Fruit fly (Drosophila melanogaster) whole organism, embryonic: ENCODE results near the gene CG6790.

Experiments used
- CG10979 ChIP-seq: fragments of 200-800 bp; sonication (Bioruptor generic); optimal IDR thresholded peaks from 2 replicates; lab custom pipeline; 2018; ENCODE audit warnings: missing biosample characterization, mild to moderate bottlenecking, missing genetic modification characterization, moderate library complexity
- CG12236 ChIP-seq: fragments of 200-800 bp; sonication (Bioruptor generic); optimal IDR thresholded peaks from 2 replicates; lab custom pipeline; 2016; ENCODE audit warnings: missing biosample characterization, missing genetic modification characterization
- CG12299 ChIP-seq: fragments of 200-800 bp; sonication (Bioruptor generic); optimal IDR thresholded peaks from 2 replicates; lab custom pipeline; 2018; ENCODE audit warnings: missing biosample characterization, mild to moderate bottlenecking, missing genetic modification characterization
- CG12659 ChIP-seq: fragments of 200-800 bp; sonication (Bioruptor generic); optimal IDR thresholded peaks from 3 replicates; lab custom pipeline; 2017; ENCODE audit warnings: mild to moderate bottlenecking, missing biosample characterization, missing genetic modification reagents, missing genetic modification characterization
- CG15011 ChIP-seq: fragments of 200-800 bp; sonication (Bioruptor generic); optimal IDR thresholded peaks from 3 replicates; lab custom pipeline; 2018; ENCODE audit warnings: missing biosample characterization, mild to moderate bottlenecking, missing genetic modification characterization
- CG15601 ChIP-seq: fragments of 200-800 bp; sonication (Bioruptor generic); optimal IDR thresholded peaks from 3 replicates; lab custom pipeline; 2019; ENCODE audit warnings: missing biosample characterization, mild to moderate bottlenecking, missing genetic modification characterization, moderate library complexity
- CG18619 ChIP-seq: fragments of 200-800 bp; sonication (Bioruptor generic); optimal IDR thresholded peaks from 3 replicates; lab custom pipeline; 2017; ENCODE audit warnings: missing biosample characterization, mild to moderate bottlenecking, missing genetic modification characterization
- CG18764 ChIP-seq: fragments of 200-800 bp; sonication (Bioruptor generic); optimal IDR thresholded peaks from 3 replicates; lab custom pipeline; 2016; ENCODE audit warnings: missing biosample characterization, missing genetic modification characterization
- CG2116 ChIP-seq: fragments of 200-800 bp; sonication (Bioruptor generic); optimal IDR thresholded peaks from 3 replicates; lab custom pipeline; 2018; ENCODE audit warnings: missing biosample characterization, mild to moderate bottlenecking, missing genetic modification characterization
- CG3065 ChIP-seq: fragments of 200-800 bp; sonication (Bioruptor generic); optimal IDR thresholded peaks from 2 replicates; lab custom pipeline; 2016; ENCODE audit warnings: missing biosample characterization, missing genetic modification characterization
- CG3163 ChIP-seq: fragments of 200-800 bp; sonication (Bioruptor generic); optimal IDR thresholded peaks from 3 replicates; lab custom pipeline; 2016; ENCODE audit warnings: missing biosample characterization, missing genetic modification characterization
- CG32767 ChIP-seq: fragments of 200-800 bp; sonication (Bioruptor generic); IDR thresholded peaks from 2 replicates; pipeline ENCODE4 v1.3.6; 2022; ENCODE audit warnings: missing biosample characterization, missing genetic modification characterization
- CG3281 ChIP-seq: fragments of 200-800 bp; sonication (Bioruptor generic); optimal IDR thresholded peaks from 3 replicates; lab custom pipeline; 2017; ENCODE audit warnings: missing biosample characterization, mild to moderate bottlenecking, missing genetic modification characterization
- CG3407 ChIP-seq: fragments of 200-800 bp; sonication (Bioruptor generic); optimal IDR thresholded peaks from 2 replicates; lab custom pipeline; 2018; ENCODE audit warnings: missing biosample characterization, mild to moderate bottlenecking, missing genetic modification characterization
- CG34224 ChIP-seq: fragments of 200-800 bp; sonication (Bioruptor generic); IDR thresholded peaks from 3 replicates; pipeline ENCODE4 v1.3.6; 2022; ENCODE audit warnings: missing biosample characterization, missing genetic modification characterization; ENCODE audit not compliant: partially characterized antibody
- CG3995 ChIP-seq: fragments of 200-800 bp; sonication (Bioruptor generic); optimal IDR thresholded peaks from 3 replicates; lab custom pipeline; 2016; ENCODE audit warnings: missing biosample characterization, missing genetic modification characterization
- CG4360 ChIP-seq: fragments of 200-800 bp; sonication (Bioruptor generic); IDR thresholded peaks from 2 replicates; pipeline ENCODE4 v1.3.6; 2022; ENCODE audit warnings: missing biosample characterization, missing genetic modification characterization
- CG6175 ChIP-seq: fragments of 200-800 bp; sonication (Bioruptor generic); IDR thresholded peaks from 3 replicates; pipeline ENCODE4 v1.3.6; 2022; ENCODE audit warnings: missing biosample characterization, missing genetic modification characterization
- CG6791 ChIP-seq: fragments of 200-800 bp; sonication (Bioruptor generic); IDR thresholded peaks from 3 replicates; pipeline ENCODE4 v1.3.6; 2022; ENCODE audit warnings: missing biosample characterization, missing genetic modification characterization; ENCODE audit not compliant: partially characterized antibody
- CG8359 ChIP-seq: fragments of 200-800 bp; sonication (Bioruptor generic); optimal IDR thresholded peaks from 2 replicates; lab custom pipeline; 2017; ENCODE audit warnings: missing biosample characterization, mild to moderate bottlenecking, missing genetic modification characterization, borderline replicate concordance
- Dfd ChIP-seq, 2 experiments: fragments of >200 bp; optimal IDR thresholded peaks; 2 replicates each; lab custom pipeline; 2017; ENCODE audit warnings: missing biosample characterization in 2 of 2, missing genetic modification characterization in 2 of 2
- Dip2 ChIP-seq: fragments of 200-800 bp; sonication (Bioruptor generic); IDR thresholded peaks from 2 replicates; pipeline ENCODE4 v1.3.6; 2022; ENCODE audit warnings: missing biosample characterization, missing genetic modification characterization
- Fer3 ChIP-seq: fragments of 200-800 bp; sonication (Bioruptor generic); optimal IDR thresholded peaks from 2 replicates; lab custom pipeline; 2018; ENCODE audit warnings: missing biosample characterization, mild to moderate bottlenecking, missing genetic modification characterization, moderate library complexity
- Hmr ChIP-seq: fragments of 200-800 bp; sonication (Bioruptor generic); optimal IDR thresholded peaks from 3 replicates; lab custom pipeline; 2017; ENCODE audit warnings: mild to moderate bottlenecking, missing biosample characterization, missing genetic modification reagents, missing genetic modification characterization
- Lim3 ChIP-seq: fragments of 200-800 bp; sonication (Bioruptor generic); IDR thresholded peaks from 2 replicates; pipeline ENCODE4 v1.3.6; 2022; ENCODE audit warnings: missing biosample characterization, missing genetic modification characterization
- Nf-YB ChIP-seq: fragments of 200-800 bp; sonication (Bioruptor generic); optimal IDR thresholded peaks from 3 replicates; lab custom pipeline; 2019; ENCODE audit warnings: missing biosample characterization, mild to moderate bottlenecking, missing genetic modification characterization, moderate library complexity
- Sox102F ChIP-seq: fragments of 200-800 bp; sonication (Bioruptor generic); optimal IDR thresholded peaks from 2 replicates; lab custom pipeline; 2018; ENCODE audit warnings: missing biosample characterization, mild to moderate bottlenecking, missing genetic modification characterization, moderate library complexity
- Sry-δ ChIP-seq: fragments of 200-800 bp; sonication (Bioruptor generic); optimal IDR thresholded peaks from 2 replicates; lab custom pipeline; 2016; ENCODE audit warnings: missing biosample characterization, missing genetic modification characterization
- ac ChIP-seq: fragments of 200-800 bp; sonication (Bioruptor generic); optimal IDR thresholded peaks from 3 replicates; lab custom pipeline; 2017; ENCODE audit warnings: missing biosample characterization, mild to moderate bottlenecking, missing genetic modification characterization
- amos ChIP-seq: fragments of 200-800 bp; sonication (Bioruptor generic); IDR thresholded peaks from 2 replicates; pipeline ENCODE4 v1.3.6; 2022; ENCODE audit warnings: missing biosample characterization, missing genetic modification characterization; ENCODE audit not compliant: partially characterized antibody
- ara ChIP-seq: fragments of 200-800 bp; sonication (Bioruptor generic); IDR thresholded peaks from 2 replicates; pipeline ENCODE4 v1.3.6; 2022; ENCODE audit warnings: missing biosample characterization, missing genetic modification characterization
- ase ChIP-seq: fragments of 200-800 bp; sonication (Bioruptor generic); IDR thresholded peaks from 3 replicates; pipeline ENCODE4 v1.3.6; 2022; ENCODE audit warnings: missing biosample characterization, missing genetic modification characterization
- br ChIP-seq: fragments of >200 bp; optimal IDR thresholded peaks from 2 replicates; lab custom pipeline; 2017
- dati ChIP-seq: fragments of 200-800 bp; sonication (Bioruptor generic); IDR thresholded peaks from 2 replicates; pipeline ENCODE4 v1.3.6; 2022; ENCODE audit warnings: missing biosample characterization, missing genetic modification characterization
- disco-r ChIP-seq: fragments of 200-800 bp; sonication (Bioruptor generic); optimal IDR thresholded peaks from 2 replicates; lab custom pipeline; 2016; ENCODE audit warnings: missing biosample characterization, missing genetic modification characterization
- eyg ChIP-seq: fragments of 200-800 bp; sonication (Bioruptor generic); optimal IDR thresholded peaks from 3 replicates; lab custom pipeline; 2016; ENCODE audit warnings: missing biosample characterization, missing genetic modification characterization
- fd64A ChIP-seq: fragments of 200-800 bp; sonication (Bioruptor generic); optimal IDR thresholded peaks from 3 replicates; lab custom pipeline; 2018; ENCODE audit warnings: missing biosample characterization, mild to moderate bottlenecking, missing genetic modification characterization
- fu2 ChIP-seq: fragments of 200-800 bp; sonication (Bioruptor generic); optimal IDR thresholded peaks from 2 replicates; lab custom pipeline; 2016; ENCODE audit warnings: missing biosample characterization, missing genetic modification characterization
- grn ChIP-seq: fragments of 200-800 bp; sonication (Bioruptor generic); optimal IDR thresholded peaks from 3 replicates; lab custom pipeline; 2017; ENCODE audit warnings: missing biosample characterization, missing genetic modification characterization
- hb ChIP-seq: fragments of 200-800 bp; sonication (Bioruptor generic); IDR thresholded peaks from 3 replicates; pipeline ENCODE4 v1.3.6; 2022; ENCODE audit warnings: missing biosample characterization, missing genetic modification characterization; ENCODE audit not compliant: partially characterized antibody
- ind ChIP-seq: fragments of 200-800 bp; sonication (Bioruptor generic); optimal IDR thresholded peaks from 3 replicates; lab custom pipeline; 2016; ENCODE audit warnings: missing biosample characterization, missing genetic modification characterization
- luna ChIP-seq: fragments of 200-800 bp; sonication (Bioruptor generic); optimal IDR thresholded peaks from 2 replicates; lab custom pipeline; 2016; ENCODE audit warnings: missing biosample characterization, missing genetic modification characterization
- oc ChIP-seq: fragments of 200-800 bp; sonication (Bioruptor generic); optimal IDR thresholded peaks from 2 replicates; lab custom pipeline; 2018; ENCODE audit warnings: missing biosample characterization, mild to moderate bottlenecking, missing genetic modification characterization, moderate library complexity
- onecut ChIP-seq: fragments of 200-800 bp; sonication (Bioruptor generic); IDR thresholded peaks from 2 replicates; pipeline ENCODE4 v1.3.6; 2022; ENCODE audit warnings: missing biosample characterization, missing genetic modification characterization
- sob ChIP-seq: fragments of 200-800 bp; sonication (Bioruptor generic); IDR thresholded peaks from 2 replicates; pipeline ENCODE4 v1.3.6; 2022; ENCODE audit warnings: missing biosample characterization, missing genetic modification characterization
- stc ChIP-seq: fragments of 200-800 bp; sonication (Bioruptor generic); IDR thresholded peaks from 2 replicates; pipeline ENCODE4 v1.3.6; 2022; ENCODE audit warnings: missing biosample characterization, missing genetic modification characterization
- tap ChIP-seq: fragments of 200-800 bp; optimal IDR thresholded peaks from 3 replicates; lab custom pipeline; 2019; ENCODE audit warnings: missing biosample characterization, mild to moderate bottlenecking, missing genetic modification characterization, moderate library complexity
- wdn ChIP-seq: fragments of 200-800 bp; sonication (Bioruptor generic); IDR thresholded peaks from 2 replicates; pipeline ENCODE4 v1.3.6; 2022; ENCODE audit warnings: missing biosample characterization, missing genetic modification characterization
- zen ChIP-seq: fragments of 200-800 bp; sonication (Bioruptor generic); optimal IDR thresholded peaks from 3 replicates; lab custom pipeline; 2018; ENCODE audit warnings: missing biosample characterization, mild to moderate bottlenecking, missing genetic modification characterization, moderate library complexity
- zf30C ChIP-seq: fragments of 200-800 bp; sonication (Bioruptor generic); optimal IDR thresholded peaks from 3 replicates; lab custom pipeline; 2018; ENCODE audit warnings: missing biosample characterization, mild to moderate bottlenecking, missing genetic modification characterization

Gene CG6790

DNA sequence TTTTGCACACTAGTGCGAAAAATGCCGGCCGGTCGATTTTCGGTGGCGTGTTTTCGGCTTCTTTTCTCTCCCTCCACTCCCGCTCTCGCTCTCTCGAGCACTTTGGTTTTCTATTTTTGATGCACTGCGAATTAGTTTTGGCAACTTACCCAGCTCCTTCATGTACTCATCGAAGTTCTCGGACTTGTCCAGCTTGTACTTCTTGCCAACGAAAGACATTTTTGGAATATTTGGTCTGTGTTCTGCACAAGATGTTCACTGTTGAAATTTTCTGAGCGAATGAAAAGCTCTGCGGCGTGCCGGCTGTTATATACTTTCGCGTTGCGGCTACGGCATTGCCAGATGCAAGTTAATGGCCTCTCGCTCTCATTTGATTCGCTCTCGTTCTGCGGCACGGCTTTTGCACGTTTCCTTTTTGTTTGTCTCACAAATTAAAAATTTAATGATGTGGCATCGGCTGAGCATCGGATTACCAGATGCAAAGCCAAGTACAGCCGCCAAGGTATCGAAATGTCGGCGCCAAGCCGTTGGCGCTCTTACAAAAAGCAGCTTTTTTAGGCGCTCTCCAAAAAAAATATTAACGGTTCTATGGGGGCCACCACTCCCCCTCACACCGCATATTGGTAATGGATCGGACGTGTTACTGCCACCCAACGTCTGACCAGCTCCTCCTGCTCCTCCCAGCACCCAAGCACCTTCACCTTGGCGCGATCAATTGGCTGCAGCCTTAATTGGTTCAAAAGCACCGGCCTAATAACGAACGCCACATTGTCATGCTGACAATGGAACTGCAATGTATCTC is 11.6 kb downstream of the CG6790 start, which contains the start of the genes fabp and sea (continued):
- TF ChIP-seq CG15601 (tag; lab: Kevin White, UChicago) (no peak), stc (GFP tag; lab: Robert Waterston, UW) (no peak), ase (GFP tag; lab: Robert Waterston, UW) (no peak), zf30C (GFP tag; lab: Kevin White, UChicago) (no peak), Dip2 (GFP tag; lab: Robert Waterston, UW) (no peak), amos (GFP tag; lab: Robert Waterston, UW) (no peak; the same call in 1 of the 2 replicates), br (lab: Kevin White, UChicago) (no peak), CG32767 (GFP tag; lab: Robert Waterston, UW) (no peak), ac (GFP tag; lab: Kevin White, UChicago) (no peak), CG3995 (GFP tag; lab: Kevin White, UChicago) (no peak), CG2116 (GFP tag; lab: Kevin White, UChicago) (no peak), oc (no peak), CG6791 (0 out of 3 replicates have a peak, but pooled peaks have one; percentile 23), CG3163 (no peak), grn (GFP tag; lab: Kevin White, UChicago) (no peak), eyg (GFP tag; lab: Kevin White, UChicago) (no peak), hb (GFP tag; lab: Robert Waterston, UW) (no peak), Nf-YB (GFP tag; lab: Kevin White, UChicago) (no peak), zen (tag; lab: Kevin White, UChicago) (no peak), sob (GFP tag; lab: Robert Waterston, UW) (no peak), CG10979 (tag; lab: Kevin White, UChicago) (no peak), CG15011 (GFP tag; lab: Kevin White, UChicago) (no peak), CG8359 (GFP tag; lab: Kevin White, UChicago) (no peak), CG34224 (GFP tag; lab: Robert Waterston, UW) (peak; percentile 22; the same call in 1 of the 3 replicates), CG3407 (GFP tag; lab: Kevin White, UChicago) (no peak), Sry-δ (no peak), fu2 (GFP tag; lab: Kevin White, UChicago) (no peak), tap (tag; lab: Kevin White, UChicago) (no peak), CG3065 (GFP tag; lab: Kevin White, UChicago) (no peak), Hmr (GFP tag; lab: Kevin White, UChicago) (peak; percentile 35), Lim3 (GFP tag; lab: Robert Waterston, UW) (no peak), ara (no peak), CG4360 (GFP tag; lab: Robert Waterston, UW) (no peak), Dfd (GFP tag; optimal IDR thresholded peaks at IDR 0.05; lab: Kevin White, UChicago) (no peak), luna (no peak), CG12659 (GFP tag; lab: Kevin White, UChicago) (no peak), dati (GFP tag; lab: Robert Waterston, UW) (no peak), onecut (GFP tag; lab: Robert Waterston, UW) (peak; percentile 21; the same call in 1 of the 2 replicates), wdn (GFP tag; lab: Robert Waterston, UW) (no peak), disco-r (GFP tag; lab: Kevin White, UChicago) (no peak), CG18619 (no peak), Sox102F (GFP tag; lab: Kevin White, UChicago) (no peak), CG12236 (GFP tag; lab: Kevin White, UChicago) (no peak), ind (GFP tag; lab: Kevin White, UChicago) (no peak), Fer3 (tag; lab: Kevin White, UChicago) (no peak), fd64A (GFP tag; lab: Kevin White, UChicago) (no peak), CG12299 (tag; lab: Kevin White, UChicago) (no peak), CG3281 (GFP tag; lab: Kevin White, UChicago) (no peak), CG6175 (GFP tag; lab: Robert Waterston, UW) (no peak), CG18764 (GFP tag; lab: Kevin White, UChicago) (no peak)
